Fruit fly (Drosophila melanogaster): ENCODE measurements around the gene Oseg1.

- TF ChIP-seq psq (optimal IDR thresholded peaks at IDR 0.05) = no peak
- TF ChIP-seq pan (optimal IDR thresholded peaks at IDR 0.05) = no peak
- no peak for TF ChIP-seq CG8478 (optimal IDR thresholded peaks at IDR 0.05)
- no peak for TF ChIP-seq Dll (optimal IDR thresholded peaks at IDR 0.05)
These were observed 43.9 kb upstream of the Oseg1 start for dm6 chr3L:8456472-8457049.

Data from whole organism.